Worm (Caenorhabditis elegans) whole organism, dauer: ENCODE results near the gene ddr-1.

ENCODE experiments used
- unc-62 ChIP-seq: sonication (generic microtip); optimal IDR thresholded peaks from 2 replicates; lab custom pipeline; 2017; ENCODE audit warnings: missing biosample characterization, missing genetic modification reagents, missing genetic modification characterization

ddr-1 gene

DNA sequence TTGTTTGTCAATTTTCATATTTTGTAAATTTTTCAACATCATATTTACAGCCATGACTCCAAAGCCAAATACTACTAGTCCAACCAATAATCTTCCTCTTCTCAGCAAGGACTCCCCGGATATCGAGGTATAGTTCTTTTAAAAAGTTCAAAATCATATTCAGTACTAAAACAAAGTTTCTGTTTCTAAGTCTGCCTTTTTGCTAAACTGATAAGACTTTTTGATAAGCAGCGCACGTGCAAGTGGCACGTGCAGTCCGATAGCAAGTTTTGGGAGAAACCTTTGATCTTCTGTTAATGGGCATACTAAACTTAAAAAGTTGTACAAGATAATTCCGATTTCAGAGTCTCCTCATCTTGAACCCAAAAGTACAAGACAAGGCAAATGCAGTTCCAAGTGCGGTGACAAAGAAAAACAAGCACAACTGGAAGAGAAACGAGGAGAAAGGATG, 6.8 kb downstream of the ddr-1 start, which contains the start of gene dpyd-1:
Gene dpyd-1 (plus strand): TSS at position 51 of the 451 bp plus-strand sequence.
- TF ChIP-seq unc-62 (GFP tag; lab: Kevin White, UChicago): no peak

DNA sequence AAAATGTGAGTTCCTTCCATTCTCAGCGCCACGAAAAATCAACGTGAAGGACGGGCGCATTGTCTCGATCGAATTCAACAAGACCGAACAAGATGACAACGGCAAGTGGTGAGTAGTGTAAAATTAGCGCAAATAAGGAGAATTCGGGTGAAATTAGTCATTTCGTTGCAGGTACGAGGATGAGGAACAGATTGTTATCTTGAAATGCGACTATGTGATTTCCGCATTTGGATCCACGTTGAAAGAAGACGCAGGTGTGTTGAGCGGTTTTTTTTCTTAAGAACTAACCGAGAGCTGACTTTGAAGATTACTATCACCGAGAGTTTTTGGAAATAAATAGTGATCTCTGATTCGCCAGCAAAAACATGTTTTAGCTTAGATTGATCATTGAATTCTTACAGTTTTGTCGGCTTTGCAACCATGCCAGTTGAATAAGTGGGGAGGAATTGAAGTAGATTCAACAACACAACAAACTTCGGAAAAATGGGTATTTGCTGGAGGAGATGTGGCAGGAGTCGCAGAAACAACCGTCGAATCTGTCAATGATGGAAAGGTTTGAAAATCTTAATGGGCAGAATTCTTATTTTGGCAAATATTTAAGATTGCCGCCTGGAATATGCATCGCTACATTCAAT, 9.2 kb downstream of the ddr-1 start:
- TF ChIP-seq unc-62 (GFP tag; lab: Kevin White, UChicago): no peak

ce11 chrX:5475164-5475576, 14.1 kb downstream of the ddr-1 start:
- no peak for TF ChIP-seq unc-62 (GFP tag; lab: Kevin White, UChicago)

ce11 chrX:5476357-5476756, 15.3 kb downstream of the ddr-1 start:
- TF ChIP-seq unc-62 (GFP tag; lab: Kevin White, UChicago): no peak

- TF ChIP-seq unc-62 (GFP tag; lab: Kevin White, UChicago): no peak
These were observed 16.6 kb downstream of the ddr-1 start for ce11 chrX:5477597-5477996.

- TF ChIP-seq unc-62 (GFP tag; lab: Kevin White, UChicago): no peak
These were observed 17.8 kb downstream of the ddr-1 start for ce11 chrX:5478875-5479274.

- no peak for TF ChIP-seq unc-62 (GFP tag; lab: Kevin White, UChicago)
These were observed 18.3 kb downstream of the ddr-1 start, which contains the start of gene dlg-1 for ce11 chrX:5479300-5479811. Gene dlg-1 (plus strand): TSS chrX:5479700.

- no peak for TF ChIP-seq unc-62 (GFP tag; lab: Kevin White, UChicago)
These were observed 19.0 kb downstream of the ddr-1 start for ce11 chrX:5479876-5480580.

- TF ChIP-seq unc-62 (GFP tag; lab: Kevin White, UChicago): no peak
These were observed 24.4 kb downstream of the ddr-1 start for ce11 chrX:5485284-5485927.

- TF ChIP-seq unc-62 (GFP tag; lab: Kevin White, UChicago): no peak
These were observed 25.0 kb downstream of the ddr-1 start, which contains the start of gene C25F6.1 for ce11 chrX:5485931-5486537. Gene C25F6.1 (plus strand): TSS chrX:5486487.

ce11 chrX:5488867-5489266, 27.8 kb downstream of the ddr-1 start:
- TF ChIP-seq unc-62 (GFP tag; lab: Kevin White, UChicago): no peak

- no peak for TF ChIP-seq unc-62 (GFP tag; lab: Kevin White, UChicago)
These were observed 28.5 kb downstream of the ddr-1 start, which contains the start of gene F55D1.1 for ce11 chrX:5489538-5489937. Gene F55D1.1 (plus strand): TSS chrX:5489838.

ce11 chrX:5492820-5493382, 31.9 kb downstream of the ddr-1 start, which contains the start of the genes bus-8A and bus-8B:
Gene bus-8A (plus strand): TSS chrX:5492915.
Gene bus-8B (plus strand): TSS chrX:5493332.
- TF ChIP-seq unc-62 (GFP tag; lab: Kevin White, UChicago): no peak

ce11 chrX:5505148-5505547, 44.1 kb downstream of the ddr-1 start, which contains the start of gene T23F2.2:
Gene T23F2.2 (minus strand): TSS chrX:5505248.
- TF ChIP-seq unc-62 (GFP tag; lab: Kevin White, UChicago): no peak

ce11 chrX:5506432-5506977, 45.5 kb downstream of the ddr-1 start:
- no peak for TF ChIP-seq unc-62 (GFP tag; lab: Kevin White, UChicago)
